Worm (Caenorhabditis elegans) whole organism, L1 larva: ENCODE results near the gene hpo-28.
A peak's percentile ranks its signal among the peaks of the same experiment; 100 is the strongest.

Source experiments
- C04F5.9 ChIP-seq: sonication (generic microtip); optimal IDR thresholded peaks from 2 replicates; lab custom pipeline; 2016; ENCODE audit warnings: missing genetic modification characterization, missing compliant biosample characterization
- C16A3.4 ChIP-seq: fragments of 150-350 bp; optimal IDR thresholded peaks from 2 replicates; lab custom pipeline; 2014; ENCODE audit warnings: missing biosample characterization, missing genetic modification characterization
- C34B4.2 ChIP-seq: sonication (generic microtip); optimal IDR thresholded peaks from 2 replicates; lab custom pipeline; 2017; ENCODE audit warnings: mild to moderate bottlenecking, missing genetic modification characterization, missing compliant biosample characterization
- Y116A8C.19 ChIP-seq: sonication (generic microtip); optimal IDR thresholded peaks from 2 replicates; lab custom pipeline; 2016; ENCODE audit warnings: missing compliant biosample characterization, missing genetic modification characterization, borderline replicate concordance
- aha-1 ChIP-seq: fragments of 150-350 bp; optimal IDR thresholded peaks from 2 replicates; lab custom pipeline; 2014; ENCODE audit warnings: missing biosample characterization, missing genetic modification characterization
- alr-1 ChIP-seq: fragments of 200-800 bp; sonication (Bioruptor generic); optimal IDR thresholded peaks from 2 replicates; lab custom pipeline; 2018; ENCODE audit warnings: borderline replicate concordance, mild to moderate bottlenecking, missing genetic modification characterization, missing compliant biosample characterization
- aly-2 ChIP-seq: fragments of 150-350 bp; optimal IDR thresholded peaks from 2 replicates; lab custom pipeline; 2014; ENCODE audit warnings: missing biosample characterization, missing genetic modification characterization
- blmp-1 ChIP-seq: fragments of 150-350 bp; optimal IDR thresholded peaks from 2 replicates; lab custom pipeline; 2014; ENCODE audit warnings: missing biosample characterization, missing genetic modification characterization
- ceh-63 ChIP-seq: fragments of 200-800 bp; sonication (Bioruptor generic); optimal IDR thresholded peaks from 2 replicates; lab custom pipeline; 2018; ENCODE audit warnings: mild to moderate bottlenecking, missing genetic modification characterization, missing compliant biosample characterization
- ceh-88 ChIP-seq: fragments of 200-800 bp; sonication (Bioruptor generic); IDR thresholded peaks from 2 replicates; pipeline ENCODE4 v1.3.6; 2022; ENCODE audit warnings: missing genetic modification characterization, missing compliant biosample characterization
- ceh-90 ChIP-seq: sonication (generic microtip); optimal IDR thresholded peaks from 2 replicates; lab custom pipeline; 2016; ENCODE audit warnings: missing genetic modification characterization, missing compliant biosample characterization
- dpl-1 ChIP-seq, 3 experiments: fragments of 150-350 bp in 2 of 3; sonication (generic microtip) in 1 of 3; optimal IDR thresholded peaks; 2 replicates each; lab custom pipeline; 2014 to 2017; ENCODE audit warnings: missing biosample characterization in 3 of 3, missing genetic modification characterization in 3 of 3, missing genetic modification reagents in 3 of 3
- efl-1 ChIP-seq, 4 experiments: fragments of 150-350 bp; optimal IDR thresholded peaks in 3 of 4; peaks in 1 of 4; 1 replicate in 1 of 4; 2 replicates in 3 of 4; lab custom pipeline; 2014; ENCODE audit warnings: missing biosample characterization in 2 of 4, missing genetic modification characterization in 2 of 4, missing genetic modification reagents in 2 of 4
- efl-3 ChIP-seq: fragments of 200-800 bp; sonication (Bioruptor generic); optimal IDR thresholded peaks from 2 replicates; lab custom pipeline; 2018; ENCODE audit warnings: mild to moderate bottlenecking, missing genetic modification characterization, missing compliant biosample characterization
- elt-2 ChIP-seq: sonication (generic microtip); optimal IDR thresholded peaks from 2 replicates; lab custom pipeline; 2016; ENCODE audit warnings: missing genetic modification characterization, mild to moderate bottlenecking, inconsistent platforms, missing compliant biosample characterization, missing genetic modification reagents
- elt-3 ChIP-seq, 6 experiments: fragments of 150-350 bp in 1 of 6; sonication (generic microtip); optimal IDR thresholded peaks; 2 replicates each; lab custom pipeline; 2017 to 2018; ENCODE audit warnings: missing biosample characterization in 6 of 6, missing genetic modification characterization in 6 of 6, inconsistent platforms in 1 of 6
- ets-5 ChIP-seq: fragments of 200-800 bp; sonication (Bioruptor generic); IDR thresholded peaks from 2 replicates; pipeline ENCODE4 v1.3.6; 2022; ENCODE audit warnings: missing genetic modification characterization, missing compliant biosample characterization
- fkh-10 ChIP-seq: sonication (generic microtip); optimal IDR thresholded peaks from 2 replicates; lab custom pipeline; 2017; ENCODE audit warnings: missing biosample characterization, missing genetic modification reagents, missing genetic modification characterization
- fkh-4 ChIP-seq: sonication (generic microtip); optimal IDR thresholded peaks from 2 replicates; lab custom pipeline; 2016; ENCODE audit warnings: missing compliant biosample characterization, missing genetic modification characterization, borderline replicate concordance
- fos-1 ChIP-seq: fragments of 150-350 bp; optimal IDR thresholded peaks from 2 replicates; lab custom pipeline; 2014; ENCODE audit warnings: missing biosample characterization, missing genetic modification characterization
- grh-1 ChIP-seq: fragments of 200-800 bp; sonication (Bioruptor generic); IDR thresholded peaks from 2 replicates; pipeline ENCODE4 v1.3.6; 2022; ENCODE audit warnings: missing genetic modification reagents, missing genetic modification characterization, missing compliant biosample characterization
- hlh-17 ChIP-seq: fragments of 200-800 bp; sonication (Bioruptor generic); optimal IDR thresholded peaks from 2 replicates; lab custom pipeline; 2018; ENCODE audit warnings: missing genetic modification characterization, mild to moderate bottlenecking, missing compliant biosample characterization, moderate library complexity, borderline replicate concordance
- hlh-4 ChIP-seq: sonication (generic microtip); optimal IDR thresholded peaks from 2 replicates; lab custom pipeline; 2016; ENCODE audit warnings: mild to moderate bottlenecking, missing genetic modification characterization, missing compliant biosample characterization
- hpl-2 ChIP-seq: fragments of 150-350 bp; optimal IDR thresholded peaks from 2 replicates; lab custom pipeline; 2014; ENCODE audit warnings: missing biosample characterization, missing genetic modification reagents, missing genetic modification characterization
- isw-1 ChIP-seq: fragments of 200-800 bp; sonication (Bioruptor generic); IDR thresholded peaks from 2 replicates; pipeline ENCODE4 v1.3.6; 2022; ENCODE audit warnings: missing genetic modification characterization, missing compliant biosample characterization
- jun-1 ChIP-seq: fragments of 150-350 bp; optimal IDR thresholded peaks from 2 replicates; lab custom pipeline; 2014; ENCODE audit warnings: missing biosample characterization, missing genetic modification reagents, missing genetic modification characterization
- lin-14 ChIP-seq: fragments of 200-800 bp; sonication (Bioruptor generic); optimal IDR thresholded peaks from 2 replicates; lab custom pipeline; 2018; ENCODE audit warnings: mild to moderate bottlenecking, missing genetic modification characterization, moderate library complexity, missing compliant biosample characterization
- lin-39 ChIP-seq: fragments of 150-350 bp; optimal IDR thresholded peaks from 2 replicates; lab custom pipeline; 2014; ENCODE audit warnings: missing biosample characterization, missing genetic modification reagents, missing genetic modification characterization
- lsy-2 ChIP-seq, 2 experiments: fragments of 150-350 bp; optimal IDR thresholded peaks; 2 replicates each; lab custom pipeline; 2014; ENCODE audit warnings: missing biosample characterization in 2 of 2, missing genetic modification characterization in 2 of 2
- mab-9 ChIP-seq: fragments of 200-800 bp; sonication (Bioruptor generic); IDR thresholded peaks from 2 replicates; pipeline ENCODE4 v1.3.6; 2022; ENCODE audit warnings: missing genetic modification reagents, missing genetic modification characterization, missing compliant biosample characterization
- mep-1 ChIP-seq: fragments of 150-350 bp; optimal IDR thresholded peaks from 2 replicates; lab custom pipeline; 2014; ENCODE audit warnings: missing biosample characterization, missing genetic modification characterization
- nhr-20 ChIP-seq: sonication (generic microtip); optimal IDR thresholded peaks from 2 replicates; lab custom pipeline; 2016; ENCODE audit warnings: mild to moderate bottlenecking, missing genetic modification characterization, missing compliant biosample characterization
- nhr-28 ChIP-seq: fragments of 150-350 bp; optimal IDR thresholded peaks from 2 replicates; lab custom pipeline; 2014; ENCODE audit warnings: missing biosample characterization, missing genetic modification characterization
- nhr-47 ChIP-seq: sonication (generic microtip); optimal IDR thresholded peaks from 2 replicates; lab custom pipeline; 2016; ENCODE audit warnings: mild to moderate bottlenecking, missing genetic modification characterization, moderate library complexity, missing compliant biosample characterization
- nhr-76 ChIP-seq: sonication (generic microtip); optimal IDR thresholded peaks from 2 replicates; lab custom pipeline; 2017; ENCODE audit warnings: missing biosample characterization, missing genetic modification characterization
- nhr-85 ChIP-seq: sonication (generic microtip); peaks from one replicate; lab custom pipeline; 2016; ENCODE audit warnings: missing genetic modification characterization, inconsistent platforms, missing compliant biosample characterization
- nhr-90 ChIP-seq: sonication (generic microtip); optimal IDR thresholded peaks from 2 replicates; lab custom pipeline; 2016; ENCODE audit warnings: mild to moderate bottlenecking, missing genetic modification characterization, missing compliant biosample characterization; ENCODE audit not compliant: poor library complexity
- pax-3 ChIP-seq: fragments of 200-800 bp; sonication (Bioruptor generic); optimal IDR thresholded peaks from 2 replicates; lab custom pipeline; 2018; ENCODE audit warnings: mild to moderate bottlenecking, missing genetic modification characterization, moderate library complexity, missing compliant biosample characterization
- rnt-1 ChIP-seq: sonication (generic microtip); optimal IDR thresholded peaks from 2 replicates; lab custom pipeline; 2016; ENCODE audit warnings: mild to moderate bottlenecking, missing genetic modification characterization, moderate library complexity, missing compliant biosample characterization
- skn-1 ChIP-seq: fragments of 150-350 bp; optimal IDR thresholded peaks from 2 replicates; lab custom pipeline; 2014; ENCODE audit warnings: missing biosample characterization, missing genetic modification characterization
- snu-23 ChIP-seq: sonication (generic microtip); optimal IDR thresholded peaks from 2 replicates; lab custom pipeline; 2016; ENCODE audit warnings: missing genetic modification characterization, missing compliant biosample characterization
- sox-4 ChIP-seq: sonication (generic microtip); optimal IDR thresholded peaks from 2 replicates; lab custom pipeline; 2016; ENCODE audit warnings: missing genetic modification characterization, missing compliant biosample characterization
- sptf-1 ChIP-seq: fragments of 150-350 bp; optimal IDR thresholded peaks from 2 replicates; lab custom pipeline; 2014; ENCODE audit warnings: missing biosample characterization, missing genetic modification characterization
- sup-37 ChIP-seq: fragments of 200-800 bp; sonication (Bioruptor generic); optimal IDR thresholded peaks from 2 replicates; lab custom pipeline; 2018; ENCODE audit warnings: mild to moderate bottlenecking, missing genetic modification characterization, missing compliant biosample characterization
- swsn-7 ChIP-seq: sonication (generic microtip); optimal IDR thresholded peaks from 2 replicates; lab custom pipeline; 2016; ENCODE audit warnings: missing genetic modification characterization, missing compliant biosample characterization
- tbx-2 ChIP-seq: sonication (generic microtip); optimal IDR thresholded peaks from 2 replicates; lab custom pipeline; 2016; ENCODE audit warnings: missing genetic modification characterization, missing compliant biosample characterization
- tlp-1 ChIP-seq: fragments of 150-350 bp; optimal IDR thresholded peaks from 2 replicates; lab custom pipeline; 2014; ENCODE audit warnings: missing biosample characterization, missing genetic modification characterization
- unc-30 ChIP-seq: sonication (generic microtip); optimal IDR thresholded peaks from 2 replicates; lab custom pipeline; 2017; ENCODE audit warnings: missing biosample characterization, missing genetic modification characterization
- unc-98 ChIP-seq: fragments of 200-800 bp; sonication (Bioruptor generic); IDR thresholded peaks from 2 replicates; pipeline ENCODE4 v1.3.6; 2022; ENCODE audit warnings: missing genetic modification characterization, missing compliant biosample characterization
- xbp-1 ChIP-seq: sonication (generic microtip); optimal IDR thresholded peaks from 2 replicates; lab custom pipeline; 2016; ENCODE audit warnings: missing genetic modification characterization, missing compliant biosample characterization
- zip-4 ChIP-seq: fragments of 200-800 bp; sonication (Bioruptor generic); optimal IDR thresholded peaks from 2 replicates; lab custom pipeline; 2018; ENCODE audit warnings: mild to moderate bottlenecking, missing genetic modification characterization, moderate library complexity, missing compliant biosample characterization
- ztf-11 ChIP-seq, 2 experiments: sonication (generic microtip); optimal IDR thresholded peaks; 2 replicates each; lab custom pipeline; 2016 to 2017; ENCODE audit warnings: missing genetic modification characterization in 2 of 2, missing biosample characterization in 1 of 2, missing compliant biosample characterization in 1 of 2

Gene hpo-28

ce11 chrIII:5721888-5722287 is 12.8 kb upstream of the hpo-28 start:
- TF ChIP-seq nhr-85 (tag; lab: Kevin White, UChicago) (peak; percentile 89), aha-1 (tag; lab: Kevin White, UChicago) (no peak), fkh-10 (GFP tag; lab: Kevin White, UChicago) (peak; percentile 34), aly-2 (no peak), jun-1 (tag; lab: Kevin White, UChicago) (peak; percentile 61), hlh-4 (tag; lab: Kevin White, UChicago) (peak; percentile 13), sup-37 (peak; percentile 52), ceh-63 (no peak), efl-3 (peak; percentile 37), ceh-90 (peak; percentile 94), unc-98 (GFP tag; lab: Robert Waterston, UW) (no peak; the same call in 1 of the 2 replicates), sptf-1 (tag; lab: Kevin White, UChicago) (no peak), nhr-47 (tag; lab: Kevin White, UChicago) (peak; percentile 88), lin-14 (GFP tag; lab: Kevin White, UChicago) (peak; percentile 77), hpl-2 (GFP tag; lab: Kevin White, UChicago) (no peak), nhr-20 (tag; lab: Kevin White, UChicago) (peak; percentile 85), ceh-88 (GFP tag; lab: Robert Waterston, UW) (no peak), pax-3 (peak; percentile 86), mep-1 (tag; lab: Kevin White, UChicago) (no peak), sox-4 (tag; lab: Kevin White, UChicago) (peak; percentile 93), nhr-90 (tag; lab: Kevin White, UChicago) (peak; percentile 93), skn-1 (tag; lab: Kevin White, UChicago) (peak; percentile 52), Y116A8C.19 (tag; lab: Kevin White, UChicago) (peak; percentile 68), C34B4.2 (tag; lab: Kevin White, UChicago) (no peak), lin-39 (tag; lab: Kevin White, UChicago) (peak; percentile 34), isw-1 (peak; percentile 54), tbx-2 (tag; lab: Kevin White, UChicago) (peak; percentile 87), C04F5.9 (tag; lab: Kevin White, UChicago) (peak; percentile 79), elt-2 (tag; lab: Kevin White, UChicago) (peak; percentile 96), grh-1 (GFP tag; lab: Robert Waterston, UW) (peak; percentile 65), fos-1 (tag; lab: Kevin White, UChicago) (peak; percentile 28), ztf-11 (tag; optimal IDR thresholded peaks at IDR 0.05; lab: Kevin White, UChicago) (peak in 1 of 2 experiments; percentile 88), mab-9 (GFP tag; lab: Robert Waterston, UW) (peak; percentile 60), rnt-1 (tag; lab: Kevin White, UChicago) (peak; percentile 98), xbp-1 (tag; lab: Kevin White, UChicago) (peak; percentile 85), alr-1 (no peak), C16A3.4 (tag; lab: Kevin White, UChicago) (peak; percentile 45), tlp-1 (tag; lab: Kevin White, UChicago) (no peak), efl-1 (optimal IDR thresholded peaks at IDR 0.05; lab: Kevin White, UChicago) (peak; percentile 91 to 93), efl-1 (GFP tag; optimal IDR thresholded peaks at IDR 0.05 in 1 of 2; lab: Kevin White, UChicago) (peak; percentile 90 to 99), nhr-28 (tag; lab: Kevin White, UChicago) (no peak), fkh-4 (tag; lab: Kevin White, UChicago) (peak; percentile 93), nhr-76 (no peak), blmp-1 (no peak), hlh-17 (no peak), swsn-7 (tag; lab: Kevin White, UChicago) (peak; percentile 78), ets-5 (GFP tag; lab: Robert Waterston, UW) (no peak), unc-30 (tag; lab: Kevin White, UChicago) (no peak), zip-4 (peak; percentile 51), elt-3 (tag; optimal IDR thresholded peaks at IDR 0.05; lab: Kevin White, UChicago) (peak in 3 of 6 experiments; percentile 5 to 68 (median 33)), dpl-1 (GFP tag; optimal IDR thresholded peaks at IDR 0.05; lab: Kevin White, UChicago) (peak; percentile 81 to 91 (median 90)), snu-23 (GFP tag; lab: Kevin White, UChicago) (peak; percentile 83), lsy-2 (tag; optimal IDR thresholded peaks at IDR 0.05; lab: Kevin White, UChicago) (peak; percentile 73 to 76)
